Worm (Caenorhabditis elegans) whole organism, L1 larva: ENCODE results near the gene cec-3.

Experiments
- C16A3.4 ChIP-seq: fragments of 150-350 bp; optimal IDR thresholded peaks from 2 replicates; lab custom pipeline; 2014; ENCODE audit warnings: missing biosample characterization, missing genetic modification characterization
- C34B4.2 ChIP-seq: sonication (generic microtip); optimal IDR thresholded peaks from 2 replicates; lab custom pipeline; 2017; ENCODE audit warnings: mild to moderate bottlenecking, missing genetic modification characterization, missing compliant biosample characterization
- F16B12.6 ChIP-seq: fragments of 150-350 bp; optimal IDR thresholded peaks from 2 replicates; lab custom pipeline; 2014; ENCODE audit warnings: missing biosample characterization, missing genetic modification characterization
- alr-1 ChIP-seq: fragments of 200-800 bp; sonication (Bioruptor generic); optimal IDR thresholded peaks from 2 replicates; lab custom pipeline; 2018; ENCODE audit warnings: borderline replicate concordance, mild to moderate bottlenecking, missing genetic modification characterization, missing compliant biosample characterization
- ama-1 ChIP-seq: fragments of 150-350 bp; optimal IDR thresholded peaks from 2 replicates; lab custom pipeline; 2014
- blmp-1 ChIP-seq: fragments of 150-350 bp; optimal IDR thresholded peaks from 2 replicates; lab custom pipeline; 2014; ENCODE audit warnings: missing biosample characterization, missing genetic modification characterization
- ceh-82 ChIP-seq, 3 experiments: fragments of 150-350 bp in 1 of 3; sonication (generic microtip) in 2 of 3; optimal IDR thresholded peaks; 2 replicates each; lab custom pipeline; 2014 to 2017; ENCODE audit warnings: missing biosample characterization in 3 of 3, missing genetic modification characterization in 3 of 3
- ces-1 ChIP-seq: fragments of 150-350 bp; optimal IDR thresholded peaks from 2 replicates; lab custom pipeline; 2014; ENCODE audit warnings: missing biosample characterization, missing genetic modification reagents, missing genetic modification characterization
- dpl-1 ChIP-seq, 3 experiments: fragments of 150-350 bp in 2 of 3; sonication (generic microtip) in 1 of 3; optimal IDR thresholded peaks; 2 replicates each; lab custom pipeline; 2014 to 2017; ENCODE audit warnings: missing biosample characterization in 3 of 3, missing genetic modification characterization in 3 of 3, missing genetic modification reagents in 3 of 3
- efl-1 ChIP-seq, 4 experiments: fragments of 150-350 bp; optimal IDR thresholded peaks in 3 of 4; peaks in 1 of 4; 1 replicate in 1 of 4; 2 replicates in 3 of 4; lab custom pipeline; 2014; ENCODE audit warnings: missing biosample characterization in 2 of 4, missing genetic modification characterization in 2 of 4, missing genetic modification reagents in 2 of 4
- efl-3 ChIP-seq: fragments of 200-800 bp; sonication (Bioruptor generic); optimal IDR thresholded peaks from 2 replicates; lab custom pipeline; 2018; ENCODE audit warnings: mild to moderate bottlenecking, missing genetic modification characterization, missing compliant biosample characterization
- egl-13 ChIP-seq: sonication (generic microtip); optimal IDR thresholded peaks from 2 replicates; lab custom pipeline; 2016; ENCODE audit warnings: missing genotype, missing genetic modification reagents, missing genetic modification characterization, missing compliant biosample characterization
- fkh-10 ChIP-seq: sonication (generic microtip); optimal IDR thresholded peaks from 2 replicates; lab custom pipeline; 2017; ENCODE audit warnings: missing biosample characterization, missing genetic modification reagents, missing genetic modification characterization
- fkh-4 ChIP-seq: sonication (generic microtip); optimal IDR thresholded peaks from 2 replicates; lab custom pipeline; 2016; ENCODE audit warnings: missing compliant biosample characterization, missing genetic modification characterization, borderline replicate concordance
- fkh-8 ChIP-seq: sonication (generic microtip); optimal IDR thresholded peaks from 2 replicates; lab custom pipeline; 2016; ENCODE audit warnings: mild to moderate bottlenecking, missing genetic modification characterization, missing compliant biosample characterization
- fos-1 ChIP-seq: fragments of 150-350 bp; optimal IDR thresholded peaks from 2 replicates; lab custom pipeline; 2014; ENCODE audit warnings: missing biosample characterization, missing genetic modification characterization
- hlh-17 ChIP-seq: fragments of 200-800 bp; sonication (Bioruptor generic); optimal IDR thresholded peaks from 2 replicates; lab custom pipeline; 2018; ENCODE audit warnings: missing genetic modification characterization, mild to moderate bottlenecking, missing compliant biosample characterization, moderate library complexity, borderline replicate concordance
- hpl-2 ChIP-seq: fragments of 150-350 bp; optimal IDR thresholded peaks from 2 replicates; lab custom pipeline; 2014; ENCODE audit warnings: missing biosample characterization, missing genetic modification reagents, missing genetic modification characterization
- isw-1 ChIP-seq: fragments of 200-800 bp; sonication (Bioruptor generic); IDR thresholded peaks from 2 replicates; pipeline ENCODE4 v1.3.6; 2022; ENCODE audit warnings: missing genetic modification characterization, missing compliant biosample characterization
- lin-13 ChIP-seq: fragments of 150-350 bp; optimal IDR thresholded peaks from 2 replicates; lab custom pipeline; 2014; ENCODE audit warnings: missing biosample characterization, missing genetic modification reagents, missing genetic modification characterization
- lin-14 ChIP-seq: fragments of 200-800 bp; sonication (Bioruptor generic); optimal IDR thresholded peaks from 2 replicates; lab custom pipeline; 2018; ENCODE audit warnings: mild to moderate bottlenecking, missing genetic modification characterization, moderate library complexity, missing compliant biosample characterization
- lin-15B ChIP-seq: fragments of 150-350 bp; sonication (generic microtip); optimal IDR thresholded peaks from 3 replicates; lab custom pipeline; 2014; ENCODE audit warnings: missing biosample characterization, missing genetic modification characterization
- lin-35 ChIP-seq, 2 experiments: fragments of 150-350 bp; optimal IDR thresholded peaks; 2 replicates each; lab custom pipeline; 2014; ENCODE audit warnings: missing biosample characterization in 2 of 2, missing genetic modification characterization in 2 of 2, missing genetic modification reagents in 2 of 2
- lsy-2 ChIP-seq, 2 experiments: fragments of 150-350 bp; optimal IDR thresholded peaks; 2 replicates each; lab custom pipeline; 2014; ENCODE audit warnings: missing biosample characterization in 2 of 2, missing genetic modification characterization in 2 of 2
- mdl-1 ChIP-seq, 2 experiments: fragments of 150-350 bp; optimal IDR thresholded peaks; 2 replicates each; lab custom pipeline; 2014 to 2017; ENCODE audit warnings: missing biosample characterization in 2 of 2, missing genetic modification characterization in 2 of 2, inconsistent platforms in 1 of 2
- mep-1 ChIP-seq: fragments of 150-350 bp; optimal IDR thresholded peaks from 2 replicates; lab custom pipeline; 2014; ENCODE audit warnings: missing biosample characterization, missing genetic modification characterization
- nhr-19 ChIP-seq: fragments of 200-800 bp; sonication (Bioruptor generic); conservative IDR thresholded peaks from 2 replicates; pipeline ENCODE4 v1.3.6; 2022; ENCODE audit warnings: missing genetic modification characterization, missing compliant biosample characterization
- nhr-20 ChIP-seq: sonication (generic microtip); optimal IDR thresholded peaks from 2 replicates; lab custom pipeline; 2016; ENCODE audit warnings: mild to moderate bottlenecking, missing genetic modification characterization, missing compliant biosample characterization
- nhr-47 ChIP-seq: sonication (generic microtip); optimal IDR thresholded peaks from 2 replicates; lab custom pipeline; 2016; ENCODE audit warnings: mild to moderate bottlenecking, missing genetic modification characterization, moderate library complexity, missing compliant biosample characterization
- nhr-71 ChIP-seq: sonication (generic microtip); optimal IDR thresholded peaks from 2 replicates; lab custom pipeline; 2016; ENCODE audit warnings: mild to moderate bottlenecking, missing genetic modification characterization, moderate library complexity, missing compliant biosample characterization
- nhr-76 ChIP-seq: sonication (generic microtip); optimal IDR thresholded peaks from 2 replicates; lab custom pipeline; 2017; ENCODE audit warnings: missing biosample characterization, missing genetic modification characterization
- nhr-85 ChIP-seq: sonication (generic microtip); peaks from one replicate; lab custom pipeline; 2016; ENCODE audit warnings: missing genetic modification characterization, inconsistent platforms, missing compliant biosample characterization
- nhr-90 ChIP-seq: sonication (generic microtip); optimal IDR thresholded peaks from 2 replicates; lab custom pipeline; 2016; ENCODE audit warnings: mild to moderate bottlenecking, missing genetic modification characterization, missing compliant biosample characterization; ENCODE audit not compliant: poor library complexity
- pag-3 ChIP-seq: sonication (generic microtip); optimal IDR thresholded peaks from 2 replicates; lab custom pipeline; 2017; ENCODE audit warnings: missing genetic modification characterization, mild to moderate bottlenecking, missing compliant biosample characterization, antibody characterized with exemption, borderline replicate concordance; ENCODE audit not compliant: insufficient read depth
- rnt-1 ChIP-seq: sonication (generic microtip); optimal IDR thresholded peaks from 2 replicates; lab custom pipeline; 2016; ENCODE audit warnings: mild to moderate bottlenecking, missing genetic modification characterization, moderate library complexity, missing compliant biosample characterization
- skn-1 ChIP-seq: fragments of 150-350 bp; optimal IDR thresholded peaks from 2 replicates; lab custom pipeline; 2014; ENCODE audit warnings: missing biosample characterization, missing genetic modification characterization
- snpc-4 ChIP-seq: fragments of 150-350 bp; optimal IDR thresholded peaks from 2 replicates; lab custom pipeline; 2014; ENCODE audit warnings: missing biosample characterization, missing genetic modification characterization
- snu-23 ChIP-seq: sonication (generic microtip); optimal IDR thresholded peaks from 2 replicates; lab custom pipeline; 2016; ENCODE audit warnings: missing genetic modification characterization, missing compliant biosample characterization
- sptf-1 ChIP-seq: fragments of 150-350 bp; optimal IDR thresholded peaks from 2 replicates; lab custom pipeline; 2014; ENCODE audit warnings: missing biosample characterization, missing genetic modification characterization
- tbx-2 ChIP-seq: sonication (generic microtip); optimal IDR thresholded peaks from 2 replicates; lab custom pipeline; 2016; ENCODE audit warnings: missing genetic modification characterization, missing compliant biosample characterization
- unc-130 ChIP-seq: fragments of 150-350 bp; optimal IDR thresholded peaks from 2 replicates; lab custom pipeline; 2017; ENCODE audit warnings: missing biosample characterization, missing genetic modification characterization, inconsistent platforms
- unc-30 ChIP-seq: sonication (generic microtip); optimal IDR thresholded peaks from 2 replicates; lab custom pipeline; 2017; ENCODE audit warnings: missing biosample characterization, missing genetic modification characterization
- unc-86 ChIP-seq: sonication (generic microtip); optimal IDR thresholded peaks from 2 replicates; lab custom pipeline; 2016; ENCODE audit warnings: missing genetic modification characterization, missing compliant biosample characterization
- vab-15 ChIP-seq: sonication (generic microtip); optimal IDR thresholded peaks from 2 replicates; lab custom pipeline; 2017; ENCODE audit warnings: missing genotype, mild to moderate bottlenecking, missing genetic modification characterization, missing compliant biosample characterization
- xbp-1 ChIP-seq: sonication (generic microtip); optimal IDR thresholded peaks from 2 replicates; lab custom pipeline; 2016; ENCODE audit warnings: missing genetic modification characterization, missing compliant biosample characterization
- zag-1 ChIP-seq: fragments of 150-350 bp; optimal IDR thresholded peaks from 2 replicates; lab custom pipeline; 2014; ENCODE audit warnings: missing biosample characterization, missing genetic modification characterization
- ztf-4 ChIP-seq: fragments of 150-350 bp; optimal IDR thresholded peaks from 2 replicates; lab custom pipeline; 2014; ENCODE audit warnings: missing biosample characterization, missing genetic modification characterization

The cec-3 gene

ce11 chrII:7870632-7871031 is 13.2 kb upstream of the cec-3 start:
- TF ChIP-seq lin-13 (GFP tag; lab: Kevin White, UChicago): peak; percentile 17
- TF ChIP-seq pag-3: peak; percentile 87
- TF ChIP-seq egl-13 (tag; lab: Kevin White, UChicago): no peak
- no peak for TF ChIP-seq hlh-17 (GFP tag; lab: Kevin White, UChicago)
- no peak for TF ChIP-seq hpl-2 (GFP tag; lab: Kevin White, UChicago)
- TF ChIP-seq lsy-2 (tag; optimal IDR thresholded peaks at IDR 0.05; lab: Kevin White, UChicago): peak; percentile 90 to 98
- TF ChIP-seq ceh-82 (tag; optimal IDR thresholded peaks at IDR 0.05; lab: Kevin White, UChicago): peak in 2 of 3 experiments; percentile 3 to 71
- peak; percentile 54 for TF ChIP-seq unc-130 (tag; lab: Kevin White, UChicago)
- peak; percentile 52 for TF ChIP-seq nhr-20
- TF ChIP-seq nhr-85 (tag; lab: Kevin White, UChicago): peak; percentile 14
- TF ChIP-seq nhr-47: peak; percentile 30
- peak; percentile 61 to 72 for TF ChIP-seq efl-1 (optimal IDR thresholded peaks at IDR 0.05; lab: Kevin White, UChicago)
- peak; percentile 61 to 94 for TF ChIP-seq efl-1 (GFP tag; optimal IDR thresholded peaks at IDR 0.05 in 1 of 2; lab: Kevin White, UChicago)
- TF ChIP-seq snu-23 (GFP tag; lab: Kevin White, UChicago): peak; percentile 70
- TF ChIP-seq sptf-1 (tag; lab: Kevin White, UChicago): no peak
- peak; percentile 19 to 68 (median 59) for TF ChIP-seq dpl-1 (GFP tag; optimal IDR thresholded peaks at IDR 0.05; lab: Kevin White, UChicago)
- peak; percentile 47 for TF ChIP-seq mep-1 (tag; lab: Kevin White, UChicago)
- peak; percentile 35 for TF ChIP-seq xbp-1 (tag; lab: Kevin White, UChicago)
- peak; percentile 18; the same call in 1 of the 2 replicates for TF ChIP-seq nhr-19 (GFP tag; lab: Robert Waterston, UW)
- peak; percentile 44 for TF ChIP-seq lin-15B (tag; lab: Kevin White, UChicago)
- TF ChIP-seq rnt-1 (tag; lab: Kevin White, UChicago): peak; percentile 48
- TF ChIP-seq snpc-4: peak; percentile 33
- peak; percentile 10 for TF ChIP-seq skn-1 (tag; lab: Kevin White, UChicago)
- TF ChIP-seq nhr-90 (tag; lab: Kevin White, UChicago): no peak
- peak; percentile 16 for TF ChIP-seq vab-15 (tag; lab: Kevin White, UChicago)
- peak; percentile 35 for TF ChIP-seq fkh-8 (tag; lab: Kevin White, UChicago)
- TF ChIP-seq isw-1 (GFP tag; lab: Robert Waterston, UW): peak; percentile 8
- TF ChIP-seq mdl-1 (tag; optimal IDR thresholded peaks at IDR 0.05; lab: Kevin White, UChicago): peak in 1 of 2 experiments; percentile 15
- no peak for TF ChIP-seq ama-1 (lab: Kevin White, UChicago)
- TF ChIP-seq nhr-71 (tag; lab: Kevin White, UChicago): peak; percentile 54
- TF ChIP-seq unc-86 (tag; lab: Kevin White, UChicago): no peak
- TF ChIP-seq fkh-4 (tag; lab: Kevin White, UChicago): no peak
- TF ChIP-seq lin-35 (GFP tag; optimal IDR thresholded peaks at IDR 0.05; lab: Kevin White, UChicago): peak; percentile 65 to 81
- no peak for TF ChIP-seq C34B4.2 (tag; lab: Kevin White, UChicago)
- TF ChIP-seq alr-1 (tag; lab: Kevin White, UChicago): no peak
- peak; percentile 76 for TF ChIP-seq C16A3.4 (tag; lab: Kevin White, UChicago)
- peak; percentile 91 for TF ChIP-seq F16B12.6 (tag; lab: Kevin White, UChicago)
- no peak for TF ChIP-seq ces-1 (GFP tag; lab: Kevin White, UChicago)
- TF ChIP-seq tbx-2 (tag; lab: Kevin White, UChicago): peak; percentile 33
- no peak for TF ChIP-seq zag-1
- peak; percentile 54 for TF ChIP-seq blmp-1 (tag; lab: Kevin White, UChicago)

ce11 chrII:7870062-7870461 is 12.7 kb upstream of the cec-3 start, which contains the start of gene ztf-17:
Gene ztf-17 (minus strand): TSS chrII:7870162.
- TF ChIP-seq efl-1 (optimal IDR thresholded peaks at IDR 0.05; lab: Kevin White, UChicago): no peak
- TF ChIP-seq efl-1 (GFP tag; optimal IDR thresholded peaks at IDR 0.05 in 1 of 2; lab: Kevin White, UChicago): no peak
- no peak for TF ChIP-seq skn-1 (tag; lab: Kevin White, UChicago)
- no peak for TF ChIP-seq nhr-71 (tag; lab: Kevin White, UChicago)
- no peak for TF ChIP-seq efl-3 (GFP tag; lab: Kevin White, UChicago)
- no peak for TF ChIP-seq fkh-10 (GFP tag; lab: Kevin White, UChicago)
- TF ChIP-seq unc-30 (tag; lab: Kevin White, UChicago): no peak
- TF ChIP-seq fos-1 (tag; lab: Kevin White, UChicago): no peak
- TF ChIP-seq nhr-47: no peak
- TF ChIP-seq lin-14: no peak
- no peak for TF ChIP-seq nhr-76 (tag; lab: Kevin White, UChicago)
- no peak for TF ChIP-seq ztf-4 (tag; lab: Kevin White, UChicago)
- no peak for TF ChIP-seq fkh-4 (tag; lab: Kevin White, UChicago)
